Fruit fly (Drosophila melanogaster) whole organism, embryonic: ENCODE data around the gene Cpsf100.
A peak's percentile ranks its signal among the peaks of the same experiment; 100 is the strongest.

Experiments
- Ada2b ChIP-seq: fragments of 200-800 bp; sonication (Bioruptor generic); IDR thresholded peaks from 2 replicates; pipeline ENCODE4 v1.3.6; 2022; ENCODE audit warnings: missing biosample characterization, missing genetic modification characterization
- CG10209 ChIP-seq: fragments of 200-800 bp; sonication (Bioruptor generic); optimal IDR thresholded peaks from 3 replicates; lab custom pipeline; 2017; ENCODE audit warnings: missing biosample characterization, mild to moderate bottlenecking, missing genetic modification characterization, missing genetic modification reagents
- CG11247 ChIP-seq: fragments of 200-800 bp; sonication (Bioruptor generic); IDR thresholded peaks from 2 replicates; pipeline ENCODE4 v1.3.6; 2022; ENCODE audit warnings: missing biosample characterization, missing genetic modification characterization
- CG12155 ChIP-seq: fragments of 200-800 bp; sonication (Bioruptor generic); optimal IDR thresholded peaks from 3 replicates; lab custom pipeline; 2016; ENCODE audit warnings: missing biosample characterization, missing genetic modification characterization
- CG1233 ChIP-seq: fragments of 200-800 bp; sonication (Bioruptor generic); optimal IDR thresholded peaks from 4 replicates; lab custom pipeline; 2018; ENCODE audit warnings: missing biosample characterization, mild to moderate bottlenecking, missing genetic modification characterization
- CG12769 ChIP-seq: fragments of 200-800 bp; sonication (Bioruptor generic); optimal IDR thresholded peaks from 2 replicates; lab custom pipeline; 2019; ENCODE audit warnings: missing biosample characterization, mild to moderate bottlenecking, missing genetic modification characterization, moderate library complexity
- CG15514 ChIP-seq: fragments of 200-800 bp; sonication (Bioruptor generic); optimal IDR thresholded peaks from 3 replicates; lab custom pipeline; 2017; ENCODE audit warnings: missing biosample characterization, missing genetic modification characterization, mild to moderate bottlenecking, moderate library complexity, missing genetic modification reagents
- CG15696 ChIP-seq: fragments of 200-800 bp; sonication (Bioruptor generic); optimal IDR thresholded peaks from 2 replicates; lab custom pipeline; 2019; ENCODE audit warnings: missing biosample characterization, mild to moderate bottlenecking, missing genetic modification characterization, moderate library complexity
- CG1603 ChIP-seq: fragments of 200-800 bp; sonication (Bioruptor generic); optimal IDR thresholded peaks from 2 replicates; lab custom pipeline; 2019; ENCODE audit warnings: missing biosample characterization, mild to moderate bottlenecking, missing genetic modification characterization, moderate library complexity
- CG17829 ChIP-seq: fragments of 200-800 bp; optimal IDR thresholded peaks from 2 replicates; lab custom pipeline; 2019; ENCODE audit warnings: missing biosample characterization, mild to moderate bottlenecking, missing genetic modification characterization, moderate library complexity
- CG18599 ChIP-seq: fragments of 200-800 bp; sonication (Bioruptor generic); optimal IDR thresholded peaks from 3 replicates; lab custom pipeline; 2017; ENCODE audit warnings: missing biosample characterization, missing genetic modification characterization, mild to moderate bottlenecking, moderate library complexity, missing genetic modification reagents
- CG4328 ChIP-seq: fragments of 200-800 bp; sonication (Bioruptor generic); optimal IDR thresholded peaks from 3 replicates; lab custom pipeline; 2017; ENCODE audit warnings: missing biosample characterization, missing genetic modification reagents, missing genetic modification characterization
- CG43689 ChIP-seq: fragments of 200-800 bp; sonication (Bioruptor generic); IDR thresholded peaks from 2 replicates; pipeline ENCODE4 v1.3.6; 2022; ENCODE audit warnings: missing biosample characterization, missing genetic modification characterization
- CG4617 ChIP-seq: fragments of 200-800 bp; sonication (Bioruptor generic); optimal IDR thresholded peaks from 3 replicates; lab custom pipeline; 2016; ENCODE audit warnings: missing biosample characterization, missing genetic modification characterization, borderline replicate concordance
- CG8290 ChIP-seq, 3 experiments: fragments of 200-800 bp; sonication (Bioruptor generic); optimal IDR thresholded peaks; 2 replicates each; lab custom pipeline; 2016 to 2019; ENCODE audit warnings: missing biosample characterization in 3 of 3, missing genetic modification characterization in 3 of 3, mild to moderate bottlenecking in 2 of 3, moderate library complexity in 1 of 3
- CG8388 ChIP-seq: fragments of 200-800 bp; sonication (Bioruptor generic); optimal IDR thresholded peaks from 2 replicates; lab custom pipeline; 2019; ENCODE audit warnings: missing biosample characterization, mild to moderate bottlenecking, missing genetic modification characterization, moderate library complexity
- CG9215 ChIP-seq: fragments of 200-800 bp; sonication (Bioruptor generic); IDR thresholded peaks from 2 replicates; pipeline ENCODE4 v1.3.6; 2022; ENCODE audit warnings: missing biosample characterization, missing genetic modification characterization
- CG9437 ChIP-seq: fragments of 200-800 bp; sonication (Bioruptor generic); optimal IDR thresholded peaks from 2 replicates; lab custom pipeline; 2018; ENCODE audit warnings: missing biosample characterization, mild to moderate bottlenecking, missing genetic modification characterization
- CG9797 ChIP-seq: fragments of 200-800 bp; sonication (Bioruptor generic); optimal IDR thresholded peaks from 3 replicates; lab custom pipeline; 2018; ENCODE audit warnings: missing biosample characterization, mild to moderate bottlenecking, missing genetic modification characterization
- CHES-1-like ChIP-seq: fragments of 200-800 bp; sonication (Bioruptor generic); optimal IDR thresholded peaks from 2 replicates; lab custom pipeline; 2016; ENCODE audit warnings: missing biosample characterization, missing genetic modification characterization
- Dfd ChIP-seq, 2 experiments: fragments of >200 bp; optimal IDR thresholded peaks; 2 replicates each; lab custom pipeline; 2017; ENCODE audit warnings: missing biosample characterization in 2 of 2, missing genetic modification characterization in 2 of 2
- Doc3 ChIP-seq: fragments of 200-800 bp; sonication (Bioruptor generic); IDR thresholded peaks from 3 replicates; pipeline ENCODE4 v1.3.6; 2022; ENCODE audit warnings: missing biosample characterization, missing genetic modification characterization; ENCODE audit not compliant: partially characterized antibody
- E2f2 ChIP-seq: fragments of 200-800 bp; sonication (Bioruptor generic); IDR thresholded peaks from 2 replicates; pipeline ENCODE4 v1.3.6; 2022; ENCODE audit warnings: missing biosample characterization, missing genetic modification characterization
- Hmx ChIP-seq: fragments of 200-800 bp; sonication (Bioruptor generic); optimal IDR thresholded peaks from 2 replicates; lab custom pipeline; 2016; ENCODE audit warnings: missing biosample characterization, missing genetic modification characterization
- Myb ChIP-seq: fragments of 200-800 bp; sonication (Bioruptor generic); optimal IDR thresholded peaks from 2 replicates; lab custom pipeline; 2016; ENCODE audit warnings: missing biosample characterization, missing genetic modification characterization
- NC2β ChIP-seq: fragments of 200-800 bp; sonication (Bioruptor generic); optimal IDR thresholded peaks from 2 replicates; lab custom pipeline; 2016; ENCODE audit warnings: missing biosample characterization, missing genetic modification characterization
- Nf-YC ChIP-seq: fragments of 200-800 bp; optimal IDR thresholded peaks from 3 replicates; lab custom pipeline; 2019; ENCODE audit warnings: missing biosample characterization, mild to moderate bottlenecking, missing genetic modification characterization, moderate library complexity
- Pdp1 ChIP-seq, 2 experiments: fragments of 200-800 bp; sonication (Bioruptor generic); optimal IDR thresholded peaks; 3 replicates each; lab custom pipeline; 2016; ENCODE audit warnings: missing biosample characterization in 2 of 2, missing genetic modification characterization in 2 of 2, mild to moderate bottlenecking in 1 of 2, moderate library complexity in 1 of 2
- Side ChIP-seq: fragments of 200-800 bp; sonication (Bioruptor generic); optimal IDR thresholded peaks from 2 replicates; lab custom pipeline; 2016; ENCODE audit warnings: missing biosample characterization, missing genetic modification characterization
- bsh ChIP-seq, 2 experiments: fragments of 200-800 bp; sonication (Bioruptor generic); optimal IDR thresholded peaks; 2 replicates each; lab custom pipeline; 2017 to 2018; ENCODE audit warnings: mild to moderate bottlenecking in 2 of 2, missing biosample characterization in 2 of 2, missing genetic modification characterization in 2 of 2, moderate library complexity in 1 of 2
- chm ChIP-seq: fragments of 200-800 bp; sonication (Bioruptor generic); IDR thresholded peaks from 2 replicates; pipeline ENCODE4 v1.3.6; 2022; ENCODE audit warnings: missing biosample characterization, missing genetic modification characterization
- ci ChIP-seq: fragments of 200-800 bp; sonication (Bioruptor generic); IDR thresholded peaks from 3 replicates; pipeline ENCODE4 v1.3.6; 2022; ENCODE audit warnings: missing biosample characterization, missing genetic modification characterization
- ewg ChIP-seq: fragments of 200-800 bp; sonication (Bioruptor generic); optimal IDR thresholded peaks from 3 replicates; lab custom pipeline; 2017; ENCODE audit warnings: mild to moderate bottlenecking, missing biosample characterization, missing genetic modification reagents, missing genetic modification characterization
- exex ChIP-seq: fragments of 200-800 bp; sonication (Bioruptor generic); optimal IDR thresholded peaks from 4 replicates; lab custom pipeline; 2018; ENCODE audit warnings: missing biosample characterization, mild to moderate bottlenecking, missing genetic modification characterization, moderate library complexity
- fd96Cb ChIP-seq: fragments of 200-800 bp; sonication (Bioruptor generic); optimal IDR thresholded peaks from 2 replicates; lab custom pipeline; 2018; ENCODE audit warnings: missing biosample characterization, mild to moderate bottlenecking, missing genetic modification characterization, moderate library complexity
- fru ChIP-seq: fragments of >200 bp; optimal IDR thresholded peaks from 2 replicates; lab custom pipeline; 2017
- gem ChIP-seq: fragments of 200-800 bp; sonication (Bioruptor generic); optimal IDR thresholded peaks from 2 replicates; lab custom pipeline; 2019; ENCODE audit warnings: missing biosample characterization, mild to moderate bottlenecking, missing genetic modification characterization, moderate library complexity
- grn ChIP-seq: fragments of 200-800 bp; sonication (Bioruptor generic); optimal IDR thresholded peaks from 3 replicates; lab custom pipeline; 2017; ENCODE audit warnings: missing biosample characterization, missing genetic modification characterization
- ind ChIP-seq: fragments of 200-800 bp; sonication (Bioruptor generic); optimal IDR thresholded peaks from 3 replicates; lab custom pipeline; 2016; ENCODE audit warnings: missing biosample characterization, missing genetic modification characterization
- mirr ChIP-seq: fragments of 200-800 bp; sonication (Bioruptor generic); optimal IDR thresholded peaks from 3 replicates; lab custom pipeline; 2018; ENCODE audit warnings: missing biosample characterization, mild to moderate bottlenecking, missing genetic modification characterization
- repo ChIP-seq: fragments of 200-800 bp; sonication (Bioruptor generic); optimal IDR thresholded peaks from 2 replicates; lab custom pipeline; 2016; ENCODE audit warnings: missing biosample characterization, missing genetic modification characterization
- salm ChIP-seq: fragments of 200-800 bp; sonication (Bioruptor generic); optimal IDR thresholded peaks from 2 replicates; lab custom pipeline; 2018; ENCODE audit warnings: missing biosample characterization, mild to moderate bottlenecking, missing genetic modification characterization
- sc ChIP-seq, 3 experiments: fragments of >200 bp in 2 of 3; fragments of 200-800 bp in 1 of 3; sonication (Bioruptor generic) in 1 of 3; optimal IDR thresholded peaks; 2 replicates in 2 of 3; 3 replicates in 1 of 3; lab custom pipeline; 2017; ENCODE audit warnings: mild to moderate bottlenecking in 1 of 3, missing biosample characterization in 1 of 3, missing genetic modification characterization in 1 of 3, missing genetic modification reagents in 1 of 3
- trem ChIP-seq: fragments of 200-800 bp; optimal IDR thresholded peaks from 3 replicates; lab custom pipeline; 2019; ENCODE audit warnings: missing biosample characterization, mild to moderate bottlenecking, missing genetic modification characterization, moderate library complexity
- vfl ChIP-seq: fragments of 200-800 bp; sonication (Bioruptor generic); optimal IDR thresholded peaks from 2 replicates; lab custom pipeline; 2016; ENCODE audit warnings: missing biosample characterization, missing genetic modification characterization
- vnd ChIP-seq: fragments of 200-800 bp; sonication (Bioruptor generic); IDR thresholded peaks from 3 replicates; pipeline ENCODE4 v1.3.6; 2022; ENCODE audit warnings: missing biosample characterization, missing genetic modification characterization; ENCODE audit not compliant: partially characterized antibody
- yki ChIP-seq: fragments of >200 bp; optimal IDR thresholded peaks from 3 replicates; lab custom pipeline; 2018
- zen ChIP-seq: fragments of 200-800 bp; sonication (Bioruptor generic); optimal IDR thresholded peaks from 3 replicates; lab custom pipeline; 2018; ENCODE audit warnings: missing biosample characterization, mild to moderate bottlenecking, missing genetic modification characterization, moderate library complexity

The Cpsf100 gene

DNA sequence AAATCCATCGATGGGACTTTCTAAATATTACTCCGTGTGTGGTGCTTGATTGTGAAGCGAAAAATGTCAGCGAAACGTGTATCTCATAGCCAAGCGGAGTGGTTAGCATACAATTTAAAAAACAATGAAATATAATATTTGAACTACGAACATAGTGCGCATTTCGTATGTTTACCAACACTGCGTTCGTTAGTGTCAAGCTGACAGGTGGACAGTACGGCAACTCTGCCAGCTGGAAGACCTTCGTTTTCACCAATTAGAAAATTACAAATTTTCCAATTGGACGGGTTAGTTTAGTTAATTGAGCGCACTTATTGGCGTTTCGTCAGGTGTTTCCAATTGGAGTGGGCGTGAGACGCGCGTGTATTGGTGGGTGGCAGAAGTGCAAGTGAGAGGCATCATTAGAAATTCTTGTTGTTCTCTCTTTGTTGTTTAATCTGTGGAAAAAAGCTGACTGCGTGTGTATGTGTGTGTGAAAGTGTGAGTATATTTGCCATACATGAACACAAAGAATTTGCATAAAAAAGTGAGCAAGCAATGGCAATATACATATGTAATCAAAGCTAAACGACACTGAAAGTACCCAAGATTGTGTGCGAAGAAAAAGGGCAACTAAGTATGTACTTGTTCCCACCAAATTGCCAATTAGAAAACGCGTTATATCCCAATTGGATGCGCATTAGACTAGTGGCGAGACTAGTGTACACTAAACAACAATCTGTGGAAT, 5.5 kb downstream of the Cpsf100 start (continued):
- TF ChIP-seq fd96Cb (tag; lab: Kevin White, UChicago) = peak; percentile 8
- TF ChIP-seq Myb (GFP tag; lab: Kevin White, UChicago) = peak; percentile 10
- TF ChIP-seq gem (tag; lab: Kevin White, UChicago) = peak; percentile 28
- peak; percentile 27 for TF ChIP-seq CG9437 (GFP tag; lab: Kevin White, UChicago)
- peak; percentile 17 for TF ChIP-seq exex (tag; lab: Kevin White, UChicago)
- no peak for TF ChIP-seq vnd
- peak; percentile 46 for TF ChIP-seq CHES-1-like (GFP tag; lab: Kevin White, UChicago)
- TF ChIP-seq CG9797 (GFP tag; lab: Kevin White, UChicago) = peak; percentile 13
- TF ChIP-seq CG4617 = peak; percentile 41
- TF ChIP-seq CG1603 (tag; lab: Kevin White, UChicago) = peak; percentile 57
- peak; percentile 39 for TF ChIP-seq CG8290 (GFP tag; optimal IDR thresholded peaks at IDR 0.05; lab: Kevin White, UChicago)
- TF ChIP-seq CG8290 (tag; optimal IDR thresholded peaks at IDR 0.05; lab: Kevin White, UChicago) = peak; percentile 19 to 79
- TF ChIP-seq Side (GFP tag; lab: Kevin White, UChicago) = peak; percentile 26
- TF ChIP-seq Nf-YC (tag; lab: Kevin White, UChicago) = peak; percentile 91
- TF ChIP-seq ewg (GFP tag; lab: Kevin White, UChicago) = peak; percentile 78
- no peak for TF ChIP-seq chm
- peak; percentile 24 for TF ChIP-seq NC2β
- peak; percentile 25 for TF ChIP-seq CG8388 (GFP tag; lab: Kevin White, UChicago)
- peak; percentile 16 for TF ChIP-seq Hmx
- TF ChIP-seq yki (lab: Kevin White, UChicago) = no peak
- peak; percentile 39 for TF ChIP-seq ind (GFP tag; lab: Kevin White, UChicago)
- no peak for TF ChIP-seq grn
- peak; percentile 11 for TF ChIP-seq repo (GFP tag; lab: Kevin White, UChicago)
- no peak for TF ChIP-seq sc (optimal IDR thresholded peaks at IDR 0.05; lab: Kevin White, UChicago)
- TF ChIP-seq sc (GFP tag; optimal IDR thresholded peaks at IDR 0.05; lab: Kevin White, UChicago) = no peak
- TF ChIP-seq zen = peak; percentile 71
- TF ChIP-seq CG9215 (GFP tag; lab: Robert Waterston, UW) = peak; percentile 26; the same call in 1 of the 2 replicates
- peak; percentile 43 for TF ChIP-seq vfl (GFP tag; lab: Kevin White, UChicago)
- TF ChIP-seq CG15514 (GFP tag; lab: Kevin White, UChicago) = peak; percentile 56
- TF ChIP-seq salm (tag; lab: Kevin White, UChicago) = no peak
- peak; percentile 21 for TF ChIP-seq CG10209 (GFP tag; lab: Kevin White, UChicago)
- TF ChIP-seq CG17829 (tag; lab: Kevin White, UChicago) = peak; percentile 19
- TF ChIP-seq CG12155 (GFP tag; lab: Kevin White, UChicago) = peak; percentile 38
- no peak for TF ChIP-seq fru (lab: Kevin White, UChicago)
- TF ChIP-seq CG4328 (GFP tag; lab: Kevin White, UChicago) = no peak
- TF ChIP-seq bsh (GFP tag; optimal IDR thresholded peaks at IDR 0.05; lab: Kevin White, UChicago) = no peak
- TF ChIP-seq Doc3 = 0 out of 3 replicates have a peak, but pooled peaks have one; percentile 29
- peak; percentile 43 for TF ChIP-seq CG18599
- peak; percentile 74 for TF ChIP-seq E2f2 (GFP tag; lab: Robert Waterston, UW)
- TF ChIP-seq CG1233 (GFP tag; lab: Kevin White, UChicago) = peak; percentile 15
- TF ChIP-seq Ada2b (GFP tag; lab: Robert Waterston, UW) = peak; percentile 22; the same call in 1 of the 2 replicates
- peak; percentile 56 for TF ChIP-seq CG12769 (tag; lab: Kevin White, UChicago)
- no peak for TF ChIP-seq CG15696 (tag; lab: Kevin White, UChicago)
- no peak for TF ChIP-seq Dfd (GFP tag; optimal IDR thresholded peaks at IDR 0.05; lab: Kevin White, UChicago)
- peak; percentile 58 for TF ChIP-seq trem (tag; lab: Kevin White, UChicago)
- no peak for TF ChIP-seq mirr (GFP tag; lab: Kevin White, UChicago)
- TF ChIP-seq CG11247 (GFP tag; lab: Robert Waterston, UW) = no peak
- TF ChIP-seq Pdp1 (GFP tag; optimal IDR thresholded peaks at IDR 0.05; lab: Kevin White, UChicago) = peak in 1 of 2 experiments; percentile 8
- peak; percentile 48; the same call in 2 of the 3 replicates for TF ChIP-seq ci (GFP tag; lab: Robert Waterston, UW)
- TF ChIP-seq CG43689 (GFP tag; lab: Robert Waterston, UW) = no peak
